Worm (Caenorhabditis elegans): ENCODE measurements around the gene argn-1.

argn-1 gene

ce11 chrX:5653813-5654212 lies 24.0 kb downstream of the argn-1 start, which contains the start of gene T22B7.7:
Gene T22B7.7 (minus strand): TSS chrX:5654074.
- TF ChIP-seq F13H6.1 (tag; optimal IDR thresholded peaks at IDR 0.05): peak; percentile 67
- TF ChIP-seq Y55F3AM.14 (GFP tag; optimal IDR thresholded peaks at IDR 0.05): peak; percentile 71
- TF ChIP-seq sem-4 (tag; optimal IDR thresholded peaks at IDR 0.05): peak; percentile 53
- TF ChIP-seq sma-9 (GFP tag; optimal IDR thresholded peaks at IDR 0.05): peak; percentile 47
- no peak for TF ChIP-seq sma-9 (tag; optimal IDR thresholded peaks at IDR 0.05)
- no peak for TF ChIP-seq unc-62 (GFP tag; optimal IDR thresholded peaks at IDR 0.05)
- no peak for TF ChIP-seq ztf-11 (tag; optimal IDR thresholded peaks at IDR 0.05)
- TF ChIP-seq fos-1 (tag; optimal IDR thresholded peaks at IDR 0.05): peak; percentile 19
- peak in 1 of 2 experiments; percentile 25 for TF ChIP-seq lsy-2 (tag; optimal IDR thresholded peaks at IDR 0.05)
- TF ChIP-seq egl-27 (tag; optimal IDR thresholded peaks at IDR 0.05): peak; percentile 25
- no peak for TF ChIP-seq ceh-82 (tag; optimal IDR thresholded peaks at IDR 0.05)

ce11 chrX:5655601-5656000 lies 25.8 kb downstream of the argn-1 start:
- TF ChIP-seq ztf-11 (tag; optimal IDR thresholded peaks at IDR 0.05) (no peak), sem-4 (tag; optimal IDR thresholded peaks at IDR 0.05) (no peak), elt-3 (tag; optimal IDR thresholded peaks at IDR 0.05) (no peak), mab-5 (tag; optimal IDR thresholded peaks at IDR 0.05) (no peak), nhr-77 (tag; optimal IDR thresholded peaks at IDR 0.05) (no peak), elt-1 (tag; optimal IDR thresholded peaks at IDR 0.05) (no peak), nhr-11 (tag; optimal IDR thresholded peaks at IDR 0.05) (no peak), mbf-1 (tag; optimal IDR thresholded peaks at IDR 0.05) (no peak), nhr-23 (tag; optimal IDR thresholded peaks at IDR 0.05) (no peak), F13H6.1 (tag; optimal IDR thresholded peaks at IDR 0.05) (no peak), ceh-16 (tag; optimal IDR thresholded peaks at IDR 0.05) (no peak), nhr-10 (tag; optimal IDR thresholded peaks at IDR 0.05) (no peak), ztf-4 (tag; optimal IDR thresholded peaks at IDR 0.05) (no peak), blmp-1 (tag; optimal IDR thresholded peaks at IDR 0.05; ENCODE audit: insufficient read depth) (no peak), nhr-6 (tag; optimal IDR thresholded peaks at IDR 0.05) (no peak), nhr-12 (tag; optimal IDR thresholded peaks at IDR 0.05) (no peak), mdl-1 (tag; optimal IDR thresholded peaks at IDR 0.05) (no peak), C34F6.9 (tag; optimal IDR thresholded peaks at IDR 0.05) (no peak)

ce11 chrX:5659614-5660013 lies 29.8 kb downstream of the argn-1 start, which contains the start of gene T22B7.22:
Gene T22B7.22 (plus strand): TSS chrX:5659967.
- TF ChIP-seq nhr-25 (tag; optimal IDR thresholded peaks at IDR 0.05) (peak; percentile 89), F13H6.1 (tag; optimal IDR thresholded peaks at IDR 0.05) (peak; percentile 42), alr-1 (tag; optimal IDR thresholded peaks at IDR 0.05) (no peak), crh-2 (tag; optimal IDR thresholded peaks at IDR 0.05) (peak; percentile 10), ceh-16 (tag; optimal IDR thresholded peaks at IDR 0.05) (no peak), sma-9 (GFP tag; optimal IDR thresholded peaks at IDR 0.05) (peak; percentile 1), sma-9 (tag; optimal IDR thresholded peaks at IDR 0.05) (no peak), ama-1 (optimal IDR thresholded peaks at IDR 0.05) (no peak), zag-1 (tag; optimal IDR thresholded peaks at IDR 0.05) (no peak), nhr-129 (tag; optimal IDR thresholded peaks at IDR 0.05) (peak; percentile 40), ceh-82 (tag; optimal IDR thresholded peaks at IDR 0.05) (no peak), unc-62 (GFP tag; optimal IDR thresholded peaks at IDR 0.05) (no peak), blmp-1 (tag; optimal IDR thresholded peaks at IDR 0.05; ENCODE audit: insufficient read depth) (peak; percentile 3), fos-1 (tag; optimal IDR thresholded peaks at IDR 0.05) (peak; percentile 5), nhr-11 (tag; optimal IDR thresholded peaks at IDR 0.05) (no peak)

- TF ChIP-seq nhr-25 (tag; optimal IDR thresholded peaks at IDR 0.05) (peak; percentile 49), lin-11 (tag; optimal IDR thresholded peaks at IDR 0.05) (no peak)
Measured at ce11 chrX:5661179-5661578, 31.4 kb downstream of the argn-1 start.

ce11 chrX:5663537-5663936 lies 33.7 kb downstream of the argn-1 start, which contains the start of gene egl-13:
Gene egl-13 (plus strand): TSS chrX:5663837.
- no peak for TF ChIP-seq sem-4 (tag; optimal IDR thresholded peaks at IDR 0.05)
- no peak for TF ChIP-seq unc-39 (tag; optimal IDR thresholded peaks at IDR 0.05)
- no peak for TF ChIP-seq lin-39 (tag; optimal IDR thresholded peaks at IDR 0.05)
- TF ChIP-seq ceh-16 (tag; optimal IDR thresholded peaks at IDR 0.05): no peak
- TF ChIP-seq F13H6.1 (tag; optimal IDR thresholded peaks at IDR 0.05): no peak
- no peak for TF ChIP-seq lin-13 (GFP tag; optimal IDR thresholded peaks at IDR 0.05)
- no peak for TF ChIP-seq elt-3 (tag; optimal IDR thresholded peaks at IDR 0.05)
- no peak for TF ChIP-seq nhr-10 (tag; optimal IDR thresholded peaks at IDR 0.05)
- no peak for TF ChIP-seq nhr-237 (tag; optimal IDR thresholded peaks at IDR 0.05)
- no peak for TF ChIP-seq lsy-2 (tag; optimal IDR thresholded peaks at IDR 0.05)
- no peak for TF ChIP-seq mdl-1 (tag; optimal IDR thresholded peaks at IDR 0.05)
- no peak for TF ChIP-seq nhr-77 (tag; optimal IDR thresholded peaks at IDR 0.05)
- no peak for TF ChIP-seq ztf-11 (tag; optimal IDR thresholded peaks at IDR 0.05)
- TF ChIP-seq nhr-11 (tag; optimal IDR thresholded peaks at IDR 0.05): no peak
- no peak for TF ChIP-seq skn-1 (tag; optimal IDR thresholded peaks at IDR 0.05)
- TF ChIP-seq unc-62 (GFP tag; optimal IDR thresholded peaks at IDR 0.05): no peak
- TF ChIP-seq R02D3.7 (tag; optimal IDR thresholded peaks at IDR 0.05): no peak
- no peak for TF ChIP-seq ztf-1 (GFP tag; conservative IDR thresholded peaks at IDR 0.05)
- TF ChIP-seq nhr-12 (tag; optimal IDR thresholded peaks at IDR 0.05): no peak
- TF ChIP-seq egl-27 (tag; optimal IDR thresholded peaks at IDR 0.05): no peak
